Fruit fly (Drosophila melanogaster): ENCODE results near the gene Rhau.
A peak's percentile ranks its signal among the peaks of the same experiment; 100 is the strongest.

Rhau gene

DNA sequence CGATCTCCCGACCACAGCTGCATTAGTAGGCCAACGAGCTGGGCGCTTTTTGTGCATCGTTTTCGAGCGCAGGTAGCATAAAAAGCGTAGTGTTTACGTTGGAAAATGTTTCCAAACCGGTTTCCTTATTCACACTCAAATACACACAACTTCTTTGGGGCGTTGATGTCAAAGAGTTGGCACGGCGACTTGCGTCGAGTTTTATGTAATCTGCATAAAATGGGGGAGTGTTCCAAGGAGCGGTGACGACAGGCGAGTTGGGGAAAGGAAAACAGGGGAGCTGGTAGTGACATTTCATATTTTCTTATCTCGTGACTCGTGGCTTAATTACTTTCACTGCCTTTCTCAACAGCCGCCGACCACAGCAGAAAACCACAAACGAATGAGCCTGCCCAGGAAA lies 36.9 kb upstream of the Rhau start:
- TF ChIP-seq h (optimal IDR thresholded peaks at IDR 0.05): no peak
- no peak for TF ChIP-seq insv (optimal IDR thresholded peaks at IDR 0.05)

DNA sequence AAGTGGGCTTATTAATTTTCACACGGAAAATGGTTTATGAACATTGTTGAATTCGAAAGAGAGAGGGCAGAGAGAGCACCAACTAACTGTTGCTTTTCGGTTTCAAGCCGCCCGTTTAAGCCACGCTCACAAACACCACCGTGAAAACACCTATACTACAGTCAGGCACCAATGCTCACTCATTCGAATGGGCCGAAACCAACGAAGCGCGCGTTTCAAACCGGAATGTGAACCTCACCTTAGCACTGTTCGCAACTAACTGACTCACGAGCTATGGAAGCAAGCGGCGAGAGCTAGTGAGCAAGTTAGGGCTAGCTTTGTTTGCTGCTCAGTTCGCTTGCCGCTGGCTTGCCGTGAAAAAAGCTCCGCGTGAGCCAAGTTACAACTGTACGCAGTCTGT lies 36.1 kb upstream of the Rhau start:
- TF ChIP-seq ttk (optimal IDR thresholded peaks at IDR 0.05) (no peak), h (optimal IDR thresholded peaks at IDR 0.05) (no peak), Sin3A (optimal IDR thresholded peaks at IDR 0.05) (no peak), psq (optimal IDR thresholded peaks at IDR 0.05) (no peak), Myc (optimal IDR thresholded peaks at IDR 0.05) (no peak), insv (optimal IDR thresholded peaks at IDR 0.05) (no peak)

DNA sequence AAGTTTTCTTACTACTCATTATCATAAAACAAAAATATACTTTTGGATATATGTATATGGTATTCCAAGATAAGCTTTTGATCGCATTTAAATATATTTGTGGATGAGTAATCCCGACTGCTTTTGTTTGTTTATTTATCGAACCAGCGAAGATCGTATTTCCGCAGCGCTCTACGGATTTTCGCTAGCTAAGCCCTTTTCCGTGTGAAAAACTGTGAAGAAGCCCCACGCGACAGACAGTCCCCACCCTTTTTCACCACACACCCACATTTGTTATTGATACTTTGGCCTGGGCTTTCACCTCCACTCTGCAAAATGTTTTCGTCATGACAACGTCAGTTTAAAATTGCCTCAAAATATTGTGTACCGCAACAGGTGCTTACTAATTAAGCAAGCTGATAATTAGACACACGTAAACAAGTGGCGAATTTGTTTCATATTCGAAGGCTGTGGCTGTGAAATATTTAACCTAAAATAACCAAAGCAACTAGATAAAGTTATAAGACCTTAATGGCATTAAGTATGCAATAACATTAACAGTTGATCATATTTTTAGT lies 35.3 kb upstream of the Rhau start:
- no peak for TF ChIP-seq h (optimal IDR thresholded peaks at IDR 0.05)
- no peak for TF ChIP-seq insv (optimal IDR thresholded peaks at IDR 0.05)
- TF ChIP-seq Sin3A (optimal IDR thresholded peaks at IDR 0.05): no peak
- TF ChIP-seq psq (optimal IDR thresholded peaks at IDR 0.05): no peak
- TF ChIP-seq Myc (optimal IDR thresholded peaks at IDR 0.05): no peak
- TF ChIP-seq ttk (optimal IDR thresholded peaks at IDR 0.05): no peak

DNA sequence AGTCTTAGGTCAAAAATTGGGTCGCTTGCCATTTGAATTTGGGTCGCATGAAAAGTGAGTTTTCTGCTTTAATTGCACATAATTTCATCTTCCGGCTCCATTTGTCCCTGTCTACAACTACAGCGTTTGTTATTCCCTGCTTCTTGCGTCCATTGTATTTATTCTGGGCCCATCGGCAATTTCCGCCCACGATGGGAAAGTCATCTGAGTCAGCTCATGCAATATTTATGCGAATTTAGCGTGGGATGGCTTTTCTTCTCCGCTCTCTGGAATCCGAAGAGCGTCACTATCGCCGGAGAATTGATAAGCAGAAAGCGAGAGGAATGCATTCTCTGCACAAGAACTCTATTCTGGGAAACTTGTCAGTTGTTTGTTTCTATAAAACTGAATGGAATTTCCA lies 34.7 kb upstream of the Rhau start:
- TF ChIP-seq Myc (optimal IDR thresholded peaks at IDR 0.05) (no peak), psq (optimal IDR thresholded peaks at IDR 0.05) (no peak), Sin3A (optimal IDR thresholded peaks at IDR 0.05) (no peak), ttk (optimal IDR thresholded peaks at IDR 0.05) (no peak), h (optimal IDR thresholded peaks at IDR 0.05) (no peak), insv (optimal IDR thresholded peaks at IDR 0.05) (no peak)

DNA sequence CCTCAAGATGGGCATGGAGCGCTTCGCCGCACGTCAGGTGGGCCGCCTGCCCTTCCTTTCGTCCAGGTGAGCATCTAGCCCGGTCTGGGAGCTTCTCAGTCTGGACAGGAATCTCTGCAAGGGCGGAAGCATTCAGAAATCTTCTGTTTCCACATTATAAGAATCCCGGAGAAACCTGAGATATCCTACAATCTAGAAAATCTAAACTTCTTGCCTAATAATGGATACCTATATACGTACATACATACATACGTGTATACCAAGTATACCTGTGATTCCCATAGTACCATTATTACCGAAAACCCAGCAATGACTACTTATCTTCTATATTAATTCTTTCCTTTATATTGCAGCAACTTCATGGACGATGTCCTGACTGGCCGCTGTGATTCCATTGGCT lies 30.3 kb upstream of the Rhau start:
- peak; percentile 98 for TF ChIP-seq ttk (optimal IDR thresholded peaks at IDR 0.05)
- TF ChIP-seq Sin3A (optimal IDR thresholded peaks at IDR 0.05): no peak
- no peak for TF ChIP-seq h (optimal IDR thresholded peaks at IDR 0.05)
- no peak for TF ChIP-seq insv (optimal IDR thresholded peaks at IDR 0.05)
- TF ChIP-seq Myc (optimal IDR thresholded peaks at IDR 0.05): no peak
- TF ChIP-seq psq (optimal IDR thresholded peaks at IDR 0.05): no peak

DNA sequence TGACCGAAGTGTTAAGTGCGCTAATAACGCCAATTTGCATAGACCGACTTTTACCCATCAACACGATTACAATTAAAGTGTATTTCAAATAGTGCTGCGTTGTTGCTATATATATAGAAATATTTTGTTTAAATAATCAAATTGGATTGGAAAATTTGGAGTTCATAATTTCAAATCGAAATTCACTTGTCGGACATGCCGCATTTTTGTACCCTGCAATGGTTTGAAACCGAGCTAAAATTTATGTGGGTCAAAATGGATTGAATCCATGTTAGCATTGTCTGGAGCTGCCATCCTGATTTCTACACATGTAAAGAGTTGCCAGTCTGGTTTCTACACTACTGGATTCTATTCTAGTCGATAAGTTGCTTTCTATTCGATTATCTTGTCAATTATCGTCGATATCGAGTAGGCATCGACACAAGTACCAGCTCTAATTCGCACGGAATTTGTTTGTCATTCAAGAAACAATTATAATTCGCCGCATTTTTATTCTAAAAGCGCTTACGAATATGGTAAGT lies 29.5 kb upstream of the Rhau start, which contains the start of gene Pomp:
Gene Pomp (plus strand): TSS at position 386 of the 521 bp plus-strand sequence.
- TF ChIP-seq h (optimal IDR thresholded peaks at IDR 0.05) (no peak), ttk (optimal IDR thresholded peaks at IDR 0.05) (no peak), Myc (optimal IDR thresholded peaks at IDR 0.05) (no peak), insv (optimal IDR thresholded peaks at IDR 0.05) (no peak), psq (optimal IDR thresholded peaks at IDR 0.05) (peak; percentile 99)

DNA sequence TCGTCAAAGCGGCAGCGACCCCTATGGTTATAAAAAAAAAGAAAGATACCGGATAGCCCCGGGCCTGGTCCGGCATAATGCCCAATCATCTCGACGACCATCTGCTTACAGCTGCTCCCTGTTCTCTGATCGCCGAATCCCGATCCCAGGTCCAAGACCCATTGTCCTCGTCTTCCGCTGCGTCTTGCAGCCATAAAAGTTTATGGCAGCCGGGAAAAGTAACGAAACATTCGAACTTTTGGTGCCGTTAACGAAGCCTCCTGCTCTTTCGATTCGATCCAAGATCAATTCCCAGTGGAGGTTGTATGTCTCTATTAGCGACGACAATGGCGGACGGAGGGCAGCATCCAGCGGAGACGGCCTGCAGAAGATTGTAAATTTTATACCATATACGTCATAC lies 27.5 kb upstream of the Rhau start:
- no peak for TF ChIP-seq Myc (optimal IDR thresholded peaks at IDR 0.05)
- no peak for TF ChIP-seq insv (optimal IDR thresholded peaks at IDR 0.05)
- no peak for TF ChIP-seq ttk (optimal IDR thresholded peaks at IDR 0.05)
- TF ChIP-seq Sin3A (optimal IDR thresholded peaks at IDR 0.05): no peak
- no peak for TF ChIP-seq h (optimal IDR thresholded peaks at IDR 0.05)
- TF ChIP-seq psq (optimal IDR thresholded peaks at IDR 0.05): no peak

DNA sequence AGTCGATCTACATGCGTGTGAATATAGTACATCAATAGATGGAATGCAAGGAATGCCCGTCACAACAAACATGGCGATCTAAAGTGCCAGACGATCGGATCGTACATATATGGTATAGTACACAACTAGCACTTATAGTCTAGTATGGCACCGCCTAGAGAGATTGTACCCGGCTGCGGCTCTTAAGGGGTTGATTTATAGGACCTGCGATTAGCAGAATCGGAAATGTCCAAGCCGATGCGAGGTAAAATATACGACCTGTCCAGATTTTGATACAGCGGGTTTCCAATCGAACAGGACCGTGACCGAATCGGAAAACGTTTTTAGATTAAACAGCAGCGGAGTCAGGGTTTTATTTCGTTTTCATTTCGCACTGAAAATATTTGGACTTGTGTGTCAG lies 26.1 kb upstream of the Rhau start:
- TF ChIP-seq insv (optimal IDR thresholded peaks at IDR 0.05) (no peak), Sin3A (optimal IDR thresholded peaks at IDR 0.05) (no peak), h (optimal IDR thresholded peaks at IDR 0.05) (no peak), ttk (optimal IDR thresholded peaks at IDR 0.05) (no peak), Myc (optimal IDR thresholded peaks at IDR 0.05) (no peak), psq (optimal IDR thresholded peaks at IDR 0.05) (no peak)

DNA sequence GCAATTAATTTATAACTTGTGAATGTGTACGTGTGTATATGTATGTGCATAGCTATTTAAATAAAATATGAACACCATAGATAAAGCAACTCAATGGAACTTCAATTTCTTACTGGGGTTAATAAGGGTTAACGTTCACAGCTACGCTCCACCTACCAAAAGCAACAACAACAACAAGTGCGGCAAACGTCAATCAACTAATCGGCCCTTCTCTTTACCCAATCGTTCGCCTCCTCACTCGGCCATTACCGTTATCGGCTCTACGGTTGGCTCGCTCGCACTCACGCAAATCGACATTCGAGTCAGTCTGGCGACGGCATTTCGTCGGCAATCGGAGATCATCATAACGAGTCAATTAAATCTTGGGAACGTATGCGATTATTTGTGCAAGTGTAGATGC lies 25.3 kb upstream of the Rhau start:
- no peak for TF ChIP-seq h (optimal IDR thresholded peaks at IDR 0.05)
- TF ChIP-seq Sin3A (optimal IDR thresholded peaks at IDR 0.05): no peak
- TF ChIP-seq psq (optimal IDR thresholded peaks at IDR 0.05): no peak
- TF ChIP-seq insv (optimal IDR thresholded peaks at IDR 0.05): no peak
- TF ChIP-seq Myc (optimal IDR thresholded peaks at IDR 0.05): no peak
- no peak for TF ChIP-seq ttk (optimal IDR thresholded peaks at IDR 0.05)

DNA sequence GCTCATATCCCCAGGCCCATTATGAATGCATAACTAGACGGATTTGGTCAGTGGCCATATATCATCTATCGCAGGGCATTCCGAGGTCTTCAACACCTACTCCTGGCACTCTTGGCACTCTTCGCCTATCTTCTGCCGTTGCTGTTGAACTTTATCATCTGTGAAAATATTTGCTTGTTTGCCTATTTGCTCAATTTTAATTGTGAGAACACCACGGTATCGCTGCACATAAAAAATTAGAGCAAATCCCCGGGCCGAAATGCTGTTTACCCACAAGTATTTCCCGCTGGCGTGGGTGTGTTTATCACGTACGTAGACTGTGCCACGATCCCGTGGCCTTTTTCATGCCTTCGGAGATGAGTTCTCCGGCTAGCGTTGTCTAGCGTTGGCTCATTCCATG lies 23.0 kb upstream of the Rhau start:
- TF ChIP-seq Myc (optimal IDR thresholded peaks at IDR 0.05) (no peak), insv (optimal IDR thresholded peaks at IDR 0.05) (no peak), ttk (optimal IDR thresholded peaks at IDR 0.05) (no peak), h (optimal IDR thresholded peaks at IDR 0.05) (no peak), Sin3A (optimal IDR thresholded peaks at IDR 0.05) (no peak)

DNA sequence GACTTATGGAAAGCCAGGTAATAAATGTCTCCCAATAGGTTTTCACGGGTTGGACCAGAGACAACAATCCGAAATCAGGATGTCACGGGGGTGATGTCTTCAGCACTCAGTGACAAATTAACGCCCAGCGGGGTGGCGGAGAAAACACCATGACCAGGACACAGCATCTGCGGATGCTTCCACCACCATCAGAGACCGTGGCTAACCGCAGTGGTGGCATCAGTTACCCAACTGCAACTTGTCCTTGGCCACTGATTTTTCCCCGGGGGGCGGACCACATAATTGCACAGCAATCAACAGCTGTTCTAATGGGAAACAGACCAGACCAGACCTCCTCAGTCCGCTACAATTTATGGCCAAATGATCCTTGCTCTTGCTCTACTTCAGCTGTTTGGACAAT lies 20.6 kb upstream of the Rhau start:
- no peak for TF ChIP-seq Myc (optimal IDR thresholded peaks at IDR 0.05)
- TF ChIP-seq ttk (optimal IDR thresholded peaks at IDR 0.05): no peak
- no peak for TF ChIP-seq insv (optimal IDR thresholded peaks at IDR 0.05)
- no peak for TF ChIP-seq h (optimal IDR thresholded peaks at IDR 0.05)
- TF ChIP-seq Sin3A (optimal IDR thresholded peaks at IDR 0.05): no peak
- no peak for TF ChIP-seq psq (optimal IDR thresholded peaks at IDR 0.05)

DNA sequence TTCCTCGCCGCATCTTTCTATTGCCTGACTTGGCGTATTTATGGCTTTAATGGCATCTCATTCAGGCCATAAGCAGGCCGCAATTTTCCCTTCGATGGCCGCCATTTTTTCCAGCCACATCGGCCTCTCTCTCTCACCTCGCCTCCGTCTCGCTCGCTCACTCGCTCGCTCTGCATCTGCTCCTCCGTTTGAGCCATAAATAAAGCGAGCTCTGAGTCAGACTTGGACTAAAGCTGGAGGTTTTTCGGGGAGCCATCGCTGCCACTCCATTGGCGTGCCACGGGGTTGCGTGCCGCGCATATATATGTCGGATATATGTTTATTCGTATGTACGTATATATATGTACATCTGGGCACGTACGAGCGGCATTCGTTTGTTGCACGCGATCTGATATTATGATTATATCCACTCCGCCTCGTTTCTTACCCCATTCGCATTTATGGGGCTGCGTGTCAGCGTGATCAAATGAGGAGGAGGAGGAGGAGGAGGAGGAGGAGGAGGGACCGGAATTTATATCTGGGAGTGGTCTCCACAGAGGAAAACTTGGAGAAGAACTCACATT lies 19.2 kb upstream of the Rhau start:
- TF ChIP-seq h (optimal IDR thresholded peaks at IDR 0.05): no peak
- TF ChIP-seq insv (optimal IDR thresholded peaks at IDR 0.05): no peak
- TF ChIP-seq psq (optimal IDR thresholded peaks at IDR 0.05): no peak
- TF ChIP-seq Sin3A (optimal IDR thresholded peaks at IDR 0.05): no peak
- TF ChIP-seq Myc (optimal IDR thresholded peaks at IDR 0.05): no peak
- TF ChIP-seq ttk (optimal IDR thresholded peaks at IDR 0.05): no peak

DNA sequence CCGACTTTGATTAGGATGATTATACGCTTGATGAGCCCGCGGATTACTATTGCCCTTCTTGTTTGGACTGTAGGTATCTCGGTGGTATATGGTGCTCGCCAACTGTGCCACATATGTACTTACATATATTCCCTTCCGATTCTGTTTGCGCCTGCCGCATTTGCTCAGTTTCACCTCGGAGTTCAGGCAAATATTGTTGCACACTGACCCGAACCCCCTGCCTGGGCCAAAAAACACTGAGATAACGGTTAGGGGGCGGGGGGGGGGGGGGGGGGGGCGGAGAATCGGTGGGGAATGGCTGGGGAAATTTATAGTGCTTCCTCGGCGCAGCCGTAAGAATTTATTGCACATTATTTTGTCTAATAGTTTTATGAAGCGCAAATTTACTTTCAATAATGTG lies 18.2 kb upstream of the Rhau start:
- TF ChIP-seq Sin3A (optimal IDR thresholded peaks at IDR 0.05): no peak
- TF ChIP-seq ttk (optimal IDR thresholded peaks at IDR 0.05): no peak
